Fruit fly (Drosophila melanogaster): ENCODE measurements around the gene Cyp6d5.
A peak's percentile ranks its signal among the peaks of the same experiment; 100 is the strongest.

Cyp6d5 gene

DNA sequence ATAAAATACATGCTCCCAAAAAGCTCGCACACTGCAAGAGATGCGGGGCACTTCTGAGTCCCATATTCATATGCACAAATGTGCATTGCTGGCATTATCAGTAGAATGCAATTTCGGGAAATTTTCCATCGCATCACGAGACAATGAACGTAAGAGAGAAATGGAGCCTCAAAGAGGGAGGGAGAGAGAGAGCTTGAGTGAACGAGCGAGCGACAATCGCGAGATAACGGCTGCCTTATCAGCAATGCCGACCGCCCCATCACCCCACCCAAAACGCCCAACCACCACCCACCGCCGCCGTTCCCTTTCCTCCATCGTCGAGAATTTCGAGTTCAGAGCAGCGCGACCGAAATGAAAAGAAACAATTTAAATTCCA is 26.9 kb downstream of the Cyp6d5 start:
- TF ChIP-seq Myc (optimal IDR thresholded peaks at IDR 0.05) (no peak), CG32264 (GFP tag; optimal IDR thresholded peaks at IDR 0.05) (no peak), dsf (GFP tag; optimal IDR thresholded peaks at IDR 0.05; ENCODE audit: borderline replicate concordance) (no peak), pan (optimal IDR thresholded peaks at IDR 0.05) (no peak), CG9705 (GFP tag; optimal IDR thresholded peaks at IDR 0.05) (no peak), usp (GFP tag; optimal IDR thresholded peaks at IDR 0.05) (no peak), woc (GFP tag; optimal IDR thresholded peaks at IDR 0.05) (no peak), Mio (GFP tag; optimal IDR thresholded peaks at IDR 0.05) (no peak), foxo (GFP tag; optimal IDR thresholded peaks at IDR 0.05) (no peak), N (GFP tag; optimal IDR thresholded peaks at IDR 0.05) (no peak), CrebA (GFP tag; optimal IDR thresholded peaks at IDR 0.05; ENCODE audit: borderline replicate concordance) (peak; percentile 36), brk (GFP tag; optimal IDR thresholded peaks at IDR 0.05) (no peak), sv (GFP tag; optimal IDR thresholded peaks at IDR 0.05) (no peak), jim (GFP tag; optimal IDR thresholded peaks at IDR 0.05) (no peak), Rel (GFP tag; optimal IDR thresholded peaks at IDR 0.05) (no peak), Rel (tag; optimal IDR thresholded peaks at IDR 0.05) (peak; percentile 83), HLH106 (tag; optimal IDR thresholded peaks at IDR 0.05) (no peak), fru (GFP tag; optimal IDR thresholded peaks at IDR 0.05) (no peak), Hr78 (GFP tag; optimal IDR thresholded peaks at IDR 0.05) (no peak), psq (GFP tag; optimal IDR thresholded peaks at IDR 0.05) (no peak), Hnf4 (GFP tag; optimal IDR thresholded peaks at IDR 0.05) (no peak), br (GFP tag; optimal IDR thresholded peaks at IDR 0.05) (peak; percentile 31), Dif (GFP tag; optimal IDR thresholded peaks at IDR 0.05; ENCODE audit: partially characterized antibody) (peak; percentile 78), dmrt93B (GFP tag; optimal IDR thresholded peaks at IDR 0.05) (no peak), h (GFP tag; optimal IDR thresholded peaks at IDR 0.05) (no peak), tai (GFP tag; optimal IDR thresholded peaks at IDR 0.05) (no peak), Hr83 (GFP tag; optimal IDR thresholded peaks at IDR 0.05; ENCODE audit: poor library complexity, severe bottlenecking) (peak; percentile 18), ey (GFP tag; optimal IDR thresholded peaks at IDR 0.05) (no peak), sage (GFP tag; optimal IDR thresholded peaks at IDR 0.05) (no peak), GATAd (GFP tag; optimal IDR thresholded peaks at IDR 0.05) (no peak), rgr (GFP tag; optimal IDR thresholded peaks at IDR 0.05) (no peak), Sp1 (GFP tag; optimal IDR thresholded peaks at IDR 0.05) (no peak), Abd-B (GFP tag; optimal IDR thresholded peaks at IDR 0.05) (no peak), dl (GFP tag; optimal IDR thresholded peaks at IDR 0.05; ENCODE audit: insufficient read depth in 1 of 2, partially characterized antibody in 2 of 2) (peak; percentile 67 to 71), Dfd (GFP tag; optimal IDR thresholded peaks at IDR 0.05) (no peak), Jra (GFP tag; optimal IDR thresholded peaks at IDR 0.05) (no peak), lola (GFP tag; optimal IDR thresholded peaks at IDR 0.05) (no peak), Vsx2 (GFP tag; optimal IDR thresholded peaks at IDR 0.05; ENCODE audit: partially characterized antibody) (peak; percentile 50), OdsH (GFP tag; optimal IDR thresholded peaks at IDR 0.05) (no peak)

DNA sequence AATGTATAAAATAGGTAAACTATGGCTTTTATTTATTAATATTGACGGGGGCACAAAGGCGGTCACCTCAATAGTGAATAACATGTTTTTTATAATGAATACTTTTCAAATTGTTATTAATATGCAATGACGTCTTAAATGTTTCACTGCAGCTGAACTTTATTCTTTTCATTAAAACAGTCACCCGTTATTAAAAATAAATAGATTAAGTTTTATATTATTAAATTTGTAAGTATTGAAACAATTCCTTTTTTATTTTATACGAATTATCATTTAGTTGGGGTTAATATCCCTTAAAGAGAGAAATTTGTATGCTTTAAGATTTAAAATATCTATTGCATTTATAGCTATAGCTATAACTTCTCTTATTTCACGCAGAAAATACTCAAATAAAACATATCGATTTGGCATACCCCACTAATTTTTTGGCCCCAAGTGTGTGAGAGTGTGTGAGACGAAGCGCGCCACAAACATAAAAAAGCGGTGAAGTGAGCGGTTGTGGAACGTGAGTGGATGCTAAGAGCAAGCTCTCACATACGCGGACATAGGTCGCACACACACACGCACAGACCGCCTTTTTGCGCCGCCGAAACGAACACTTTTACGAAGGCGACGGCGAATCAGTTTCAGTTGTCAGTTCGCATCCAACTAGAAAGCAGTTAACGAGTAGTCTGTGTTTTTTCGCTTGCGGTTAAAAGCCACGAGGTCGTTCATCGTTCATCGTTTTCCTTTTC is 27.5 kb downstream of the Cyp6d5 start, which contains the start of gene foxo:
Gene foxo (plus strand): TSS at position 626 of the 734 bp plus-strand sequence.
- TF ChIP-seq dmrt93B (GFP tag; optimal IDR thresholded peaks at IDR 0.05) (peak; percentile 34), foxo (GFP tag; optimal IDR thresholded peaks at IDR 0.05) (peak; percentile 68 to 69), jim (GFP tag; optimal IDR thresholded peaks at IDR 0.05) (peak; percentile 66), OdsH (GFP tag; optimal IDR thresholded peaks at IDR 0.05) (peak; percentile 68), lola (GFP tag; optimal IDR thresholded peaks at IDR 0.05) (no peak), Myc (optimal IDR thresholded peaks at IDR 0.05) (peak; percentile 18), fru (GFP tag; optimal IDR thresholded peaks at IDR 0.05) (peak; percentile 65), CG32264 (GFP tag; optimal IDR thresholded peaks at IDR 0.05) (peak; percentile 45), ey (GFP tag; optimal IDR thresholded peaks at IDR 0.05) (peak; percentile 39), pan (optimal IDR thresholded peaks at IDR 0.05) (no peak), brk (GFP tag; optimal IDR thresholded peaks at IDR 0.05) (peak; percentile 32), Dif (GFP tag; optimal IDR thresholded peaks at IDR 0.05; ENCODE audit: partially characterized antibody) (peak; percentile 83), HLH106 (tag; optimal IDR thresholded peaks at IDR 0.05) (peak; percentile 77), Hnf4 (GFP tag; optimal IDR thresholded peaks at IDR 0.05) (peak; percentile 42), rgr (GFP tag; optimal IDR thresholded peaks at IDR 0.05) (peak; percentile 69), Abd-B (GFP tag; optimal IDR thresholded peaks at IDR 0.05) (no peak), Hr78 (GFP tag; optimal IDR thresholded peaks at IDR 0.05) (no peak), GATAd (GFP tag; optimal IDR thresholded peaks at IDR 0.05) (no peak), tai (GFP tag; optimal IDR thresholded peaks at IDR 0.05) (no peak), Rel (GFP tag; optimal IDR thresholded peaks at IDR 0.05) (no peak), Rel (tag; optimal IDR thresholded peaks at IDR 0.05) (no peak), psq (GFP tag; optimal IDR thresholded peaks at IDR 0.05) (peak; percentile 69), Dfd (GFP tag; optimal IDR thresholded peaks at IDR 0.05) (no peak), dl (GFP tag; optimal IDR thresholded peaks at IDR 0.05; ENCODE audit: insufficient read depth in 1 of 2, partially characterized antibody in 2 of 2) (peak in 1 of 2 experiments; percentile 78), CrebA (GFP tag; optimal IDR thresholded peaks at IDR 0.05; ENCODE audit: borderline replicate concordance) (peak; percentile 14), usp (GFP tag; optimal IDR thresholded peaks at IDR 0.05) (no peak), Sp1 (GFP tag; optimal IDR thresholded peaks at IDR 0.05) (peak; percentile 78), br (GFP tag; optimal IDR thresholded peaks at IDR 0.05) (peak; percentile 56), Mio (GFP tag; optimal IDR thresholded peaks at IDR 0.05) (peak; percentile 23), Jra (GFP tag; optimal IDR thresholded peaks at IDR 0.05) (peak; percentile 8), sv (GFP tag; optimal IDR thresholded peaks at IDR 0.05) (no peak), woc (GFP tag; optimal IDR thresholded peaks at IDR 0.05) (peak; percentile 15), sage (GFP tag; optimal IDR thresholded peaks at IDR 0.05) (peak; percentile 27), Vsx2 (GFP tag; optimal IDR thresholded peaks at IDR 0.05; ENCODE audit: partially characterized antibody) (peak; percentile 4), dsf (GFP tag; optimal IDR thresholded peaks at IDR 0.05; ENCODE audit: borderline replicate concordance) (no peak), h (GFP tag; optimal IDR thresholded peaks at IDR 0.05) (peak; percentile 69), N (GFP tag; optimal IDR thresholded peaks at IDR 0.05) (no peak), CG9705 (GFP tag; optimal IDR thresholded peaks at IDR 0.05) (no peak), Hr83 (GFP tag; optimal IDR thresholded peaks at IDR 0.05; ENCODE audit: poor library complexity, severe bottlenecking) (peak; percentile 80)

Data from whole organism, wandering third instar larva.